Worm (Caenorhabditis elegans): Measurements from ENCODE around the gene btb-6.

The btb-6 gene

ce11 chrII:1735145-1735544, 20.0 kb downstream of the btb-6 start:
- TF ChIP-seq ahr-1 (tag; optimal IDR thresholded peaks at IDR 0.05) (no peak), hlh-15 (tag; optimal IDR thresholded peaks at IDR 0.05) (no peak), unc-55 (GFP tag; optimal IDR thresholded peaks at IDR 0.05) (no peak), ceh-24 (tag; optimal IDR thresholded peaks at IDR 0.05) (no peak), F13H6.1 (tag; optimal IDR thresholded peaks at IDR 0.05) (no peak), elt-4 (tag; optimal IDR thresholded peaks at IDR 0.05) (no peak), ztf-16 (tag; optimal IDR thresholded peaks at IDR 0.05) (no peak), ama-1 (optimal IDR thresholded peaks at IDR 0.05) (no peak), ets-4 (tag; optimal IDR thresholded peaks at IDR 0.05) (no peak), pax-1 (tag; optimal IDR thresholded peaks at IDR 0.05) (no peak), ceh-14 (tag; optimal IDR thresholded peaks at IDR 0.05) (no peak)

ce11 chrII:1736353-1736752, 21.2 kb downstream of the btb-6 start, which contains the start of gene ceh-83:
ceh-83 (minus strand) TSS chrII:1736533.
- TF ChIP-seq hlh-15 (tag; optimal IDR thresholded peaks at IDR 0.05) (no peak), eyg-1 (tag; optimal IDR thresholded peaks at IDR 0.05) (no peak), ceh-34 (tag; optimal IDR thresholded peaks at IDR 0.05) (no peak)

DNA sequence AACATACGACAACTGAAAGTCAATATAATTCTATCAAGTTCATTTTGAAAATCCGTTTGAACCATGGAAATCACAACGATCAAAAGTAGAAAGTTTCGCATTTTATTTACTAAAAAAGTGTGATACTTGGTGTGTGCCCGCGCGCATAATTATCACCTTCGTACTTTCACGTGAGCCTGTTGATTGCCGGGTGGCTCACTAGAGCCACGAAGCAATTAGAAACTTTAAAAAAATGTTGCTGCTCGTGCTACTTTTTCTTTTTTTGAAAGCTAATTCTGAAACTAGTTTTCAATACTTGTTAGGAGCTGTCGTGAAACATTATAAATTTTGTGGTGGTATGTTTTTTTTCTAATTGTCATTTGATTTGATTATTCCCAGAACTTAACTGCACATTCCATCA, 23.7 kb downstream of the btb-6 start, which contains the start of the genes irld-9 and irld-33:
Gene irld-9, minus strand, starts transcription at position 101 of the 400 bp plus-strand sequence.
Gene irld-33, plus strand, starts transcription at position 209 of the 400 bp plus-strand sequence.
- TF ChIP-seq ceh-48 (tag; optimal IDR thresholded peaks at IDR 0.05) = no peak
- no peak for TF ChIP-seq ceh-22 (tag; optimal IDR thresholded peaks at IDR 0.05)
- TF ChIP-seq C08G9.2 (tag; optimal IDR thresholded peaks at IDR 0.05) = no peak
- no peak for TF ChIP-seq pax-1 (tag; optimal IDR thresholded peaks at IDR 0.05)
- no peak for TF ChIP-seq ceh-6 (GFP tag; optimal IDR thresholded peaks at IDR 0.05)
- no peak for TF ChIP-seq nfya-1 (tag; optimal IDR thresholded peaks at IDR 0.05)
- TF ChIP-seq hlh-15 (tag; optimal IDR thresholded peaks at IDR 0.05) = no peak
- no peak for TF ChIP-seq npax-4 (tag; optimal IDR thresholded peaks at IDR 0.05)
- TF ChIP-seq fax-1 (tag; optimal IDR thresholded peaks at IDR 0.05) = no peak

DNA sequence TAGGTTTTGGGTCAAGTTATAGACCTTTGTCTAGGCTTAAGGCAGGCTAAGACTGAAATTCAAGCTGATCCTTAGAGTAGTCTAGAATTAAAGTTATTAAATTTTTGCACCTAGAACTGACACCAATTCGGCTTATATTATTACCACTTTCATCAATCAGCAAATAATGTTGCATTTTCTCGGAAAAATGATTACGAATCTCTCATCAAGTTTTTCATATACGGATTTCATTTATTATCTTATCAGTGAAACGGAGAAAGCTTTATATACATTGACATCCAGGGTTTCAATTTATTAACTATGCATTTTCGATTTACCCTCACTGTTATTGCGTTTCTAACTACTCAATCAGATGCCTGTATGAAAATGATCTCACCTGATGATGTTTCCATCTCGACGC, 26.1 kb downstream of the btb-6 start, which contains the start of gene K07G6.1:
Gene K07G6.1, plus strand, starts transcription at position 301 of the 400 bp plus-strand sequence.
- TF ChIP-seq ceh-19 (GFP tag; optimal IDR thresholded peaks at IDR 0.05) (no peak), ceh-9 (tag; optimal IDR thresholded peaks at IDR 0.05) (no peak), pat-9 (tag; optimal IDR thresholded peaks at IDR 0.05) (no peak), pha-4 (tag; optimal IDR thresholded peaks at IDR 0.05) (no peak)

DNA sequence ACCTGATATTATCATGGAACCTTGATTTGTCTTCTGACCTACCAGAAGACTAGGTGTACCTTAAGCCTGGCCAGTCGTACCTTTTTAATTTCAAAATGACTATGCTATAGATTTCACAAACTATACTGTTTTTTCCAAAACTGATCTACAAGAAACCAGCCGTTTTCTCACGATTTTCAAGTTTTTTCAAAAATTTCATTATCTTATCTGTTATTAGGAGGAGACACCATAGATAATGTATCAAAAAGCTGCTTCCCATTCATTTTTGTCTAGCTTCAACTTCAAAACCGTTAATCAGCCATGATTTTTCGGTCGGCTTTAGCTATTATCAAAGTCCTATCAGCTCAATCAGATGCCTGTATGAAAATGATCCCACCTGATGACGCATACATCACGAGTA, 27.4 kb downstream of the btb-6 start, which contains the start of gene F36H5.12:
Gene F36H5.12, plus strand, starts transcription at position 301 of the 400 bp plus-strand sequence.
- TF ChIP-seq ceh-45 (GFP tag; IDR thresholded peaks at IDR 0.05) = no peak
- TF ChIP-seq pha-2 (tag; optimal IDR thresholded peaks at IDR 0.05) = no peak
- TF ChIP-seq unc-55 (GFP tag; optimal IDR thresholded peaks at IDR 0.05) = no peak

DNA sequence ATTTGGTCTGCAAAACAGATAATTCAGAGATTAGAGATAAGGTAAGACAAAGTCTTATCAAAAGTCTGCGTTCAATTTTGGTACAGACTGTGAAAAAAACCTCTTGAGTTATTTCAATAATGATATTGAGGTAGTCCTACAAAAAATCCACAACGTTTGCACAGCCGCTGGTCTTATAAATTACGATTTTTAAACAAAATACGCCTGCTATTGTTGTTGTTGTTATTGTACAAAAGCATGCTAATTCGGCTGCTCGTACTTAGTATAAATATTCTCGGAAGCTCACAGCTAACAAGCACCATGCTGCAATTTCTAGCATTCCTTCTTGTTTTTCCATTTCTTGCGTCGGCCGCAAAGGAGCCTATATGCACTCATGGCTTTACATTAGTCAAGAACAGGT, 29.1 kb downstream of the btb-6 start, which contains the start of gene clec-19:
Gene clec-19, plus strand, starts transcription at position 301 of the 400 bp plus-strand sequence.
- no peak for TF ChIP-seq ahr-1 (tag; optimal IDR thresholded peaks at IDR 0.05)
- TF ChIP-seq K09A11.1 (tag; optimal IDR thresholded peaks at IDR 0.05; ENCODE audit: insufficient read depth) = no peak
- no peak for TF ChIP-seq nhr-11 (tag; optimal IDR thresholded peaks at IDR 0.05)
- TF ChIP-seq ceh-18 (tag; optimal IDR thresholded peaks at IDR 0.05) = no peak
- no peak for TF ChIP-seq dve-1 (tag; optimal IDR thresholded peaks at IDR 0.05)
- no peak for TF ChIP-seq ceh-14 (tag; optimal IDR thresholded peaks at IDR 0.05)
- no peak for TF ChIP-seq C38D4.7 (GFP tag; optimal IDR thresholded peaks at IDR 0.05)
- no peak for TF ChIP-seq npax-4 (tag; optimal IDR thresholded peaks at IDR 0.05)
- no peak for TF ChIP-seq pros-1 (tag; optimal IDR thresholded peaks at IDR 0.05)
- TF ChIP-seq nfya-1 (tag; optimal IDR thresholded peaks at IDR 0.05) = no peak
